Worm (Caenorhabditis elegans) whole organism, mixed stage, embryonic: ENCODE results near the gene srh-214.

Source experiments
- M03D4.4 ChIP-seq: sonication (generic microtip); optimal IDR thresholded peaks from 2 replicates; lab custom pipeline; 2017; ENCODE audit warnings: mild to moderate bottlenecking, missing genetic modification characterization, missing compliant biosample characterization
- bed-3 ChIP-seq: fragments of 200-800 bp; sonication (Bioruptor generic); optimal IDR thresholded peaks from 3 replicates; lab custom pipeline; 2018; ENCODE audit warnings: mild to moderate bottlenecking, missing genetic modification characterization, moderate library complexity, missing compliant biosample characterization
- blmp-1 ChIP-seq: fragments of 150-350 bp; optimal IDR thresholded peaks from 2 replicates; lab custom pipeline; 2014; ENCODE audit warnings: missing biosample characterization, missing genetic modification characterization
- ceh-39 ChIP-seq: fragments of 150-350 bp; optimal IDR thresholded peaks from 2 replicates; lab custom pipeline; 2014; ENCODE audit warnings: missing biosample characterization, missing genetic modification characterization
- ceh-43 ChIP-seq: fragments of 200-800 bp; sonication (Bioruptor generic); optimal IDR thresholded peaks from 2 replicates; lab custom pipeline; 2018; ENCODE audit warnings: mild to moderate bottlenecking, missing genetic modification characterization, moderate library complexity, missing compliant biosample characterization
- ceh-83 ChIP-seq: fragments of 200-800 bp; sonication (Bioruptor generic); optimal IDR thresholded peaks from 2 replicates; lab custom pipeline; 2018; ENCODE audit warnings: mild to moderate bottlenecking, missing genetic modification characterization, missing compliant biosample characterization
- ces-1 ChIP-seq: fragments of 150-350 bp; optimal IDR thresholded peaks from 2 replicates; lab custom pipeline; 2014; ENCODE audit warnings: missing biosample characterization, missing genetic modification reagents, missing genetic modification characterization
- cnd-1 ChIP-seq: fragments of 200-800 bp; sonication (Bioruptor generic); optimal IDR thresholded peaks from 2 replicates; lab custom pipeline; 2018; ENCODE audit warnings: mild to moderate bottlenecking, missing genetic modification characterization, missing compliant biosample characterization
- drap-1 ChIP-seq: fragments of 200-800 bp; sonication (Bioruptor generic); optimal IDR thresholded peaks from 3 replicates; lab custom pipeline; 2018; ENCODE audit warnings: mild to moderate bottlenecking, missing genetic modification characterization, missing compliant biosample characterization
- elt-3 ChIP-seq: fragments of 150-350 bp; optimal IDR thresholded peaks from 2 replicates; lab custom pipeline; 2014; ENCODE audit warnings: missing biosample characterization, missing genetic modification characterization
- flh-1 ChIP-seq: fragments of 200-800 bp; sonication (Bioruptor generic); optimal IDR thresholded peaks from 2 replicates; lab custom pipeline; 2018; ENCODE audit warnings: mild to moderate bottlenecking, missing genetic modification characterization, moderate library complexity, missing compliant biosample characterization
- ham-2 ChIP-seq: fragments of 200-800 bp; sonication (Bioruptor generic); optimal IDR thresholded peaks from 2 replicates; lab custom pipeline; 2018; ENCODE audit warnings: mild to moderate bottlenecking, missing genetic modification characterization, missing compliant biosample characterization
- hlh-1 ChIP-seq: fragments of 150-350 bp; optimal IDR thresholded peaks from 2 replicates; lab custom pipeline; 2014; ENCODE audit warnings: missing biosample characterization, missing genetic modification reagents, missing genetic modification characterization
- lin-13 ChIP-seq: fragments of 150-350 bp; optimal IDR thresholded peaks from 2 replicates; lab custom pipeline; 2014; ENCODE audit warnings: missing biosample characterization, missing genetic modification characterization
- lin-32 ChIP-seq: fragments of 200-800 bp; sonication (Bioruptor generic); optimal IDR thresholded peaks from 2 replicates; lab custom pipeline; 2018; ENCODE audit warnings: mild to moderate bottlenecking, missing genetic modification characterization, missing compliant biosample characterization
- lsy-2 ChIP-seq: fragments of 150-350 bp; optimal IDR thresholded peaks from 2 replicates; lab custom pipeline; 2014; ENCODE audit warnings: missing biosample characterization, missing genetic modification characterization
- mab-5 ChIP-seq: fragments of 150-350 bp; optimal IDR thresholded peaks from 2 replicates; lab custom pipeline; 2014; ENCODE audit warnings: missing biosample characterization, missing genetic modification characterization
- mep-1 ChIP-seq: fragments of 150-350 bp; optimal IDR thresholded peaks from 2 replicates; lab custom pipeline; 2017; ENCODE audit warnings: missing biosample characterization, missing genetic modification reagents, missing genetic modification characterization, inconsistent platforms
- mls-2 ChIP-seq: sonication (generic microtip); optimal IDR thresholded peaks from 2 replicates; lab custom pipeline; 2016; ENCODE audit warnings: mild to moderate bottlenecking, missing genetic modification characterization, moderate library complexity, missing compliant biosample characterization
- nhr-12 ChIP-seq: fragments of 150-350 bp; optimal IDR thresholded peaks from 2 replicates; lab custom pipeline; 2014; ENCODE audit warnings: missing biosample characterization, missing genetic modification characterization
- nhr-2 ChIP-seq: fragments of 150-350 bp; optimal IDR thresholded peaks from 2 replicates; lab custom pipeline; 2014; ENCODE audit warnings: missing biosample characterization, missing genetic modification characterization
- nhr-237 ChIP-seq: fragments of 150-350 bp; optimal IDR thresholded peaks from 2 replicates; lab custom pipeline; 2014; ENCODE audit warnings: missing biosample characterization, missing genetic modification characterization
- nhr-28 ChIP-seq: fragments of 150-350 bp; optimal IDR thresholded peaks from 2 replicates; lab custom pipeline; 2014; ENCODE audit warnings: missing biosample characterization, missing genetic modification characterization
- nhr-76 ChIP-seq: sonication (generic microtip); optimal IDR thresholded peaks from 2 replicates; lab custom pipeline; 2017; ENCODE audit warnings: missing biosample characterization, missing genetic modification characterization
- sem-2 ChIP-seq: fragments of 200-800 bp; sonication (Bioruptor generic); optimal IDR thresholded peaks from 2 replicates; lab custom pipeline; 2018; ENCODE audit warnings: mild to moderate bottlenecking, missing genetic modification characterization, missing compliant biosample characterization
- sptf-1 ChIP-seq: sonication (generic microtip); optimal IDR thresholded peaks from 2 replicates; lab custom pipeline; 2017; ENCODE audit warnings: mild to moderate bottlenecking, missing genetic modification characterization, moderate library complexity, missing compliant biosample characterization
- tbx-8 ChIP-seq: fragments of 200-800 bp; sonication (Bioruptor generic); optimal IDR thresholded peaks from 2 replicates; lab custom pipeline; 2018; ENCODE audit warnings: mild to moderate bottlenecking, missing genetic modification characterization, moderate library complexity, missing compliant biosample characterization
- unc-120 ChIP-seq: sonication (generic microtip); optimal IDR thresholded peaks from 2 replicates; lab custom pipeline; 2017; ENCODE audit warnings: missing genetic modification characterization, missing compliant biosample characterization; ENCODE audit not compliant: poor library complexity, severe bottlenecking
- unc-39 ChIP-seq: fragments of 150-350 bp; optimal IDR thresholded peaks from 2 replicates; lab custom pipeline; 2014; ENCODE audit warnings: missing biosample characterization, missing genetic modification characterization
- unc-62 ChIP-seq: fragments of 150-350 bp; optimal IDR thresholded peaks from 2 replicates; lab custom pipeline; 2014; ENCODE audit warnings: missing biosample characterization, missing genetic modification reagents, missing genetic modification characterization
- zip-8 ChIP-seq: fragments of 150-350 bp; optimal IDR thresholded peaks from 2 replicates; lab custom pipeline; 2014; ENCODE audit warnings: missing biosample characterization, missing genetic modification characterization
- ztf-11 ChIP-seq: fragments of 150-350 bp; optimal IDR thresholded peaks from 2 replicates; lab custom pipeline; 2014; ENCODE audit warnings: missing biosample characterization, missing genetic modification characterization

srh-214 gene

DNA sequence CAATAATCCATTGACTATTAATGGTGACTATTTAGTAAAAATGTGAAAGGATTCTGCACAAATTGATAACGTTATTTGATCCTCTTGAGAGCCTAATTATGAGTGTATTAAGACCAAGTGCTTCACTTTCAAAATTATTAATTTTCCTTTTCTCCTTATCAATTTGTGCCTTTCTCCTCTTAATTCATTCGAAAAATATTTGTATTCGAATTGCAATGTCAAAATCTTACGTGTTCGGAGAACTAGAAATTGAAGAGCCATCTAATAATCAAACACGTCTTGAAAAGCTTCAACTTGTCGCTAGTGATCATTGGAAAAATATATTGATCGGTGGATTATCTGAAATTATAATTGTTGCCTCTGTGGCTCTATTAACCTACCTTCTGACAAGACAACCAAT is 18.9 kb upstream of the srh-214 start, which contains the start of the genes clec-36 and clec-26:
TSS of gene clec-36 (minus strand) at position 101 of the 400 bp plus-strand sequence.
TSS of gene clec-26 (plus strand) at position 114 of the 400 bp plus-strand sequence.
- TF ChIP-seq lin-13 (tag; lab: Kevin White, UChicago) (no peak), nhr-28 (tag; lab: Kevin White, UChicago) (no peak), mls-2 (tag; lab: Kevin White, UChicago) (no peak), zip-8 (tag; lab: Kevin White, UChicago) (no peak), ceh-43 (GFP tag; lab: Kevin White, UChicago) (no peak), unc-39 (no peak), ces-1 (GFP tag; lab: Kevin White, UChicago) (no peak), nhr-2 (tag; lab: Kevin White, UChicago) (no peak), ztf-11 (no peak), sptf-1 (tag; lab: Kevin White, UChicago) (no peak), flh-1 (GFP tag; lab: Kevin White, UChicago) (no peak), ceh-83 (GFP tag; lab: Kevin White, UChicago) (no peak), blmp-1 (tag; lab: Kevin White, UChicago) (no peak)

DNA sequence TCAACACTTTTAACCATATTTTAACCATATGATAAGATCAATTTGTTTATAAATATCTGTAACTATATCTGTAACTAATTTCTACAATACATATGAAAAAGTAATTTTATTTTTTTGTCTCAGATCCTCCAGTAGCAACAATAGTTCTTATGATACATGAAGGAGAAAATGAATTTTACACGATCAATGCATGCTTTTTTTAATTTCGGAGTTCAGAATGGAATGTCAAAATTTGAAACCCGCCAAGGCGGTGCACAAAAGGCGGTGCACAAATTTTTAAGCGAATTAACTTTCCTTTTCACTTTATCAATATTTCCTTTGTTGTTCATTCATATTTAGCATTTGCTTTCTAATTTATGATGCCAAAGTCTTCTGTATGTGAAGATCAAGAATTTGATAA is 13.4 kb upstream of the srh-214 start, which contains the start of gene clec-25:
TSS of gene clec-25 (plus strand) at position 301 of the 400 bp plus-strand sequence.
- TF ChIP-seq mls-2 (tag; lab: Kevin White, UChicago) (no peak), sptf-1 (tag; lab: Kevin White, UChicago) (no peak), ztf-11 (no peak), drap-1 (GFP tag; lab: Kevin White, UChicago) (no peak), nhr-2 (tag; lab: Kevin White, UChicago) (no peak), elt-3 (tag; lab: Kevin White, UChicago) (no peak), mab-5 (tag; lab: Kevin White, UChicago) (no peak), tbx-8 (GFP tag; lab: Kevin White, UChicago) (no peak), sem-2 (GFP tag; lab: Kevin White, UChicago) (no peak), lsy-2 (tag; lab: Kevin White, UChicago) (no peak), nhr-12 (no peak), nhr-28 (tag; lab: Kevin White, UChicago) (no peak), nhr-76 (tag; lab: Kevin White, UChicago) (no peak), unc-62 (GFP tag; lab: Kevin White, UChicago) (no peak), nhr-237 (tag; lab: Kevin White, UChicago) (no peak), lin-32 (no peak)

DNA sequence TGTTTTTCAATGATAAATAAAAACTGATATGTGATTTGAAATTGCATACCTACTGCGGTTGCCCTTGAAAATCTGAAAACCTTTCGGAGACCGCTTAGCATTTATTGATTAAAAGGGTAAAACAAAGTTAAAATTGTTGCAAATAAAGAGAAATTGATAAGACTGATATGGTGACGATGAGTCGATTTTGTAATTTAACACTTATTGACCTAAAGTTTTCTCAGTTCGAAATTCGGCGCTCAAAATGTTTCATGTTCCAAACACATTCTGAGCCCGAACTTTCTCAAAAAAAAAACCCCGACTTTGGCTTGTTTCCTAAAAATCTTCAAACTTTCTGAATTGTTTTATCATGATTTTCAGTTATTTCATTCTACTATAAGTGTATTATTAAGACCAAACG is 11.4 kb upstream of the srh-214 start, which contains the start of gene clec-40:
TSS of gene clec-40 (minus strand) at position 101 of the 400 bp plus-strand sequence.
- TF ChIP-seq lin-13 (tag; lab: Kevin White, UChicago) (no peak), ces-1 (GFP tag; lab: Kevin White, UChicago) (no peak), sem-2 (GFP tag; lab: Kevin White, UChicago) (no peak)

DNA sequence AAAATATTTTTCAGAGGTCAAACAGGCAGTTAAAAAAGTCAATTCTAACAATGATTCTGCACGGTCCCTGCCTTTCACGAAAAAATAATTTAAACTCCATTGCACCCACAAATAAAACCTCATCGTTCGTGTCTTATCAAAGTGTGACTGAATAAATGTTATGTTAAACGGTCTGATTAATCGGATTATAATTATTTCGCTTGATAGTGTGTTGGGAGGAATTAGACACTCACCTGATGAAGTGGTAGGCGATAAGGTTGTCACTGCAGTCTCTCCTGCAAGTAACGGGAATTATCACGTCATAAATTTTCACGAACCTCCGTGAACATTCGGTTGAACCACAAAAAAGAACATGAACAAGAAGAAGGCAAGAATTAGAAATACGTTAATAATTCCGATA is 10.7 kb upstream of the srh-214 start:
- TF ChIP-seq M03D4.4 (tag; lab: Kevin White, UChicago) = no peak
- TF ChIP-seq mep-1 (tag; lab: Kevin White, UChicago) = no peak
- TF ChIP-seq sptf-1 (tag; lab: Kevin White, UChicago) = no peak
- no peak for TF ChIP-seq nhr-28 (tag; lab: Kevin White, UChicago)

DNA sequence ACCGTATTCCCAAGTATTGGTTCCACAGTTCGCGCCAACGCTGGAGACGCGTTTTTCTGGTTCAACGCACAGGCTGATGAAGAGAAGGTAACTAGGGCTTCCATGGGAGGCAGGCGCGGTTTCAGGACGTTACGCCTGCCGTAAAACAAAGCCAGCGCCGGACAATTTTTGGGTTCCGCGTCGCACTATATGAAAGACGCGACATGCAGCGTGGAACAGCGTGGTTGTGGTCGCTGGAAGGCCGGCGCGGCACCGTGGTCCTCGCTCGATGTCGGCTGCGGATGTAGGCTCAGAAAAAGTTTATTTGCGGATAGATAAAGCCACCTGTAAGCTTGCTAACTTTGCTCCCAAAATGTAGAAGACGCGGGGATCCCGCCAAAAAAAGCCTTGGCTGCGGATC is 8.9 kb upstream of the srh-214 start:
- TF ChIP-seq nhr-2 (tag; lab: Kevin White, UChicago) = no peak
- TF ChIP-seq nhr-12 = no peak
- no peak for TF ChIP-seq nhr-76 (tag; lab: Kevin White, UChicago)
- no peak for TF ChIP-seq ceh-39 (tag; lab: Kevin White, UChicago)
- TF ChIP-seq sem-2 (GFP tag; lab: Kevin White, UChicago) = no peak
- TF ChIP-seq ham-2 (GFP tag; lab: Kevin White, UChicago) = no peak
- no peak for TF ChIP-seq hlh-1 (tag; lab: Kevin White, UChicago)
- no peak for TF ChIP-seq sptf-1 (tag; lab: Kevin White, UChicago)
- TF ChIP-seq flh-1 (GFP tag; lab: Kevin White, UChicago) = no peak
- TF ChIP-seq unc-62 (GFP tag; lab: Kevin White, UChicago) = no peak
- TF ChIP-seq bed-3 (GFP tag; lab: Kevin White, UChicago) = no peak
- TF ChIP-seq unc-120 = no peak
- TF ChIP-seq M03D4.4 (tag; lab: Kevin White, UChicago) = no peak
- TF ChIP-seq cnd-1 (tag; lab: Kevin White, UChicago) = no peak
- no peak for TF ChIP-seq mab-5 (tag; lab: Kevin White, UChicago)
- no peak for TF ChIP-seq blmp-1 (tag; lab: Kevin White, UChicago)
- no peak for TF ChIP-seq mep-1 (tag; lab: Kevin White, UChicago)
- TF ChIP-seq unc-39 = no peak
- no peak for TF ChIP-seq ceh-43 (GFP tag; lab: Kevin White, UChicago)
